Worm (Caenorhabditis elegans) whole organism, L2 larva: ENCODE measurements around the gene coq-8.
A peak's percentile ranks its signal among the peaks of the same experiment; 100 is the strongest.

Source experiments
- C34F6.9 ChIP-seq: fragments of 150-350 bp; optimal IDR thresholded peaks from 2 replicates; lab custom pipeline; 2014; ENCODE audit warnings: missing biosample characterization, missing genetic modification characterization
- F13H6.1 ChIP-seq: sonication (generic microtip); optimal IDR thresholded peaks from 2 replicates; lab custom pipeline; 2016; ENCODE audit warnings: missing genetic modification characterization, missing compliant biosample characterization
- R02D3.7 ChIP-seq: fragments of 150-350 bp; optimal IDR thresholded peaks from 2 replicates; lab custom pipeline; 2014; ENCODE audit warnings: missing biosample characterization, missing genetic modification characterization
- Y55F3AM.14 ChIP-seq: fragments of 200-800 bp; sonication (Bioruptor generic); optimal IDR thresholded peaks from 2 replicates; lab custom pipeline; 2018; ENCODE audit warnings: mild to moderate bottlenecking, missing genetic modification characterization, missing compliant biosample characterization
- ama-1 ChIP-seq: fragments of 150-350 bp; optimal IDR thresholded peaks from 2 replicates; lab custom pipeline; 2018; ENCODE audit warnings: inconsistent platforms
- blmp-1 ChIP-seq: sonication (generic microtip); optimal IDR thresholded peaks from 2 replicates; lab custom pipeline; 2017; ENCODE audit warnings: missing genetic modification characterization, mild to moderate bottlenecking, missing compliant biosample characterization, antibody characterized with exemption, moderate library complexity; ENCODE audit not compliant: insufficient read depth
- crh-2 ChIP-seq: sonication (generic microtip); optimal IDR thresholded peaks from 2 replicates; lab custom pipeline; 2017; ENCODE audit warnings: missing biosample characterization, missing genetic modification characterization
- fos-1 ChIP-seq: fragments of 150-350 bp; optimal IDR thresholded peaks from 2 replicates; lab custom pipeline; 2014; ENCODE audit warnings: missing biosample characterization, missing genetic modification characterization
- gmeb-1 ChIP-seq: fragments of 150-350 bp; optimal IDR thresholded peaks from 2 replicates; lab custom pipeline; 2014; ENCODE audit warnings: missing biosample characterization, missing genetic modification characterization
- lin-11 ChIP-seq: fragments of 150-350 bp; sonication (generic microtip); optimal IDR thresholded peaks from 2 replicates; lab custom pipeline; 2014; ENCODE audit warnings: missing biosample characterization, missing genetic modification characterization, inconsistent platforms, mixed read lengths
- lsy-2 ChIP-seq, 2 experiments: fragments of 150-350 bp in 1 of 2; sonication (generic microtip) in 1 of 2; optimal IDR thresholded peaks; 2 replicates each; lab custom pipeline; 2014 to 2017; ENCODE audit warnings: missing biosample characterization in 2 of 2, missing genetic modification characterization in 2 of 2
- mab-5 ChIP-seq: fragments of 150-350 bp; optimal IDR thresholded peaks from 2 replicates; lab custom pipeline; 2014; ENCODE audit warnings: missing biosample characterization, missing genetic modification characterization
- mbf-1 ChIP-seq: sonication (generic microtip); optimal IDR thresholded peaks from 2 replicates; lab custom pipeline; 2017; ENCODE audit warnings: missing biosample characterization, missing genetic modification characterization
- mdl-1 ChIP-seq, 2 experiments: fragments of 150-350 bp in 1 of 2; sonication (generic microtip) in 1 of 2; optimal IDR thresholded peaks; 2 replicates each; lab custom pipeline; 2017; ENCODE audit warnings: missing biosample characterization in 2 of 2, missing genetic modification characterization in 2 of 2
- nhr-11 ChIP-seq: fragments of 150-350 bp; optimal IDR thresholded peaks from 2 replicates; lab custom pipeline; 2014; ENCODE audit warnings: missing biosample characterization, missing genetic modification characterization
- nhr-129 ChIP-seq: fragments of 150-350 bp; optimal IDR thresholded peaks from 2 replicates; lab custom pipeline; 2014; ENCODE audit warnings: missing biosample characterization, missing genetic modification characterization
- nhr-237 ChIP-seq: fragments of 150-350 bp; optimal IDR thresholded peaks from 2 replicates; lab custom pipeline; 2014; ENCODE audit warnings: missing biosample characterization, missing genetic modification characterization
- peb-1 ChIP-seq: fragments of 150-350 bp; optimal IDR thresholded peaks from 2 replicates; lab custom pipeline; 2014; ENCODE audit warnings: missing biosample characterization, missing genetic modification characterization
- sem-4 ChIP-seq: fragments of 150-350 bp; optimal IDR thresholded peaks from 2 replicates; lab custom pipeline; 2014; ENCODE audit warnings: missing biosample characterization, missing genetic modification reagents, missing genetic modification characterization
- skn-1 ChIP-seq: sonication (generic microtip); optimal IDR thresholded peaks from 2 replicates; lab custom pipeline; 2017; ENCODE audit warnings: missing biosample characterization, missing genetic modification characterization
- sma-3 ChIP-seq: sonication (generic microtip); optimal IDR thresholded peaks from 2 replicates; lab custom pipeline; 2016; ENCODE audit warnings: missing genetic modification reagents, missing genetic modification characterization, missing compliant biosample characterization
- sma-9 ChIP-seq, 2 experiments: fragments of 150-350 bp in 1 of 2; sonication (generic microtip) in 1 of 2; optimal IDR thresholded peaks; 2 replicates each; lab custom pipeline; 2014 to 2016; ENCODE audit warnings: missing genetic modification characterization in 2 of 2, mild to moderate bottlenecking in 1 of 2, missing biosample characterization in 1 of 2, missing compliant biosample characterization in 1 of 2, missing genetic modification reagents in 1 of 2, moderate library complexity in 1 of 2
- snpc-4 ChIP-seq: fragments of 150-350 bp; optimal IDR thresholded peaks from 2 replicates; lab custom pipeline; 2014; ENCODE audit warnings: missing biosample characterization, missing genetic modification characterization
- unc-55 ChIP-seq: fragments of 150-350 bp; sonication (generic microtip); optimal IDR thresholded peaks from 3 replicates; lab custom pipeline; 2014; ENCODE audit warnings: missing biosample characterization, missing genetic modification reagents, missing genetic modification characterization
- unc-62 ChIP-seq: fragments of 150-350 bp; optimal IDR thresholded peaks from 2 replicates; lab custom pipeline; 2014; ENCODE audit warnings: missing biosample characterization, missing genetic modification reagents, missing genetic modification characterization
- ztf-1 ChIP-seq: fragments of 200-800 bp; sonication (Bioruptor generic); conservative IDR thresholded peaks from 2 replicates; pipeline ENCODE4 v1.3.6; 2022; ENCODE audit warnings: missing genetic modification characterization, missing compliant biosample characterization
- ztf-11 ChIP-seq: sonication (generic microtip); optimal IDR thresholded peaks from 2 replicates; lab custom pipeline; 2017; ENCODE audit warnings: missing biosample characterization, missing genetic modification characterization
- ztf-4 ChIP-seq: fragments of 150-350 bp; optimal IDR thresholded peaks from 2 replicates; lab custom pipeline; 2014; ENCODE audit warnings: missing biosample characterization, missing genetic modification characterization

coq-8 gene

ce11 chrIII:4875663-4876062, 12.4 kb downstream of the coq-8 start:
- TF ChIP-seq C34F6.9 (peak; percentile 49), nhr-129 (peak; percentile 50), sma-9 (GFP tag; optimal IDR thresholded peaks at IDR 0.05; lab: Kevin White, UChicago) (peak; percentile 9), sma-9 (tag; optimal IDR thresholded peaks at IDR 0.05; lab: Kevin White, UChicago) (no peak), lin-11 (tag; lab: Kevin White, UChicago) (peak; percentile 4), lsy-2 (tag; optimal IDR thresholded peaks at IDR 0.05; lab: Kevin White, UChicago) (no peak), ama-1 (no peak), mbf-1 (tag; lab: Kevin White, UChicago) (no peak), mdl-1 (tag; optimal IDR thresholded peaks at IDR 0.05; lab: Kevin White, UChicago) (no peak), crh-2 (tag; lab: Kevin White, UChicago) (no peak), snpc-4 (tag; lab: Kevin White, UChicago) (no peak)

- TF ChIP-seq mab-5 (tag; lab: Kevin White, UChicago) (peak; percentile 15), ztf-4 (no peak), lsy-2 (tag; optimal IDR thresholded peaks at IDR 0.05; lab: Kevin White, UChicago) (peak in 1 of 2 experiments; percentile 70), ztf-11 (no peak), gmeb-1 (tag; lab: Kevin White, UChicago) (peak; percentile 88), nhr-129 (peak; percentile 54), peb-1 (tag; lab: Kevin White, UChicago) (no peak), C34F6.9 (peak; percentile 66), sma-3 (GFP tag; lab: Kevin White, UChicago) (peak; percentile 13), unc-55 (GFP tag; lab: Kevin White, UChicago) (peak; percentile 71), skn-1 (tag; lab: Kevin White, UChicago) (no peak), F13H6.1 (tag; lab: Kevin White, UChicago) (peak; percentile 1), crh-2 (tag; lab: Kevin White, UChicago) (peak; percentile 15), fos-1 (tag; lab: Kevin White, UChicago) (peak; percentile 68)
Observed at ce11 chrIII:4878281-4878680, 15.1 kb downstream of the coq-8 start, which contains the start of the genes tost-1 and arx-6. tost-1 (minus strand) TSS chrIII:4878311. arx-6 (plus strand) TSS chrIII:4878658.

ce11 chrIII:4879445-4879844, 16.2 kb downstream of the coq-8 start, which contains the start of gene C35D10.1:
C35D10.1 (plus strand) TSS chrIII:4879745.
- no peak for TF ChIP-seq nhr-237 (tag; lab: Kevin White, UChicago)
- no peak for TF ChIP-seq sma-9 (GFP tag; optimal IDR thresholded peaks at IDR 0.05; lab: Kevin White, UChicago)
- no peak for TF ChIP-seq sma-9 (tag; optimal IDR thresholded peaks at IDR 0.05; lab: Kevin White, UChicago)
- TF ChIP-seq lin-11 (tag; lab: Kevin White, UChicago): no peak
- TF ChIP-seq F13H6.1 (tag; lab: Kevin White, UChicago): no peak
- TF ChIP-seq unc-62 (GFP tag; lab: Kevin White, UChicago): no peak
- no peak for TF ChIP-seq mbf-1 (tag; lab: Kevin White, UChicago)
- TF ChIP-seq unc-55 (GFP tag; lab: Kevin White, UChicago): no peak
- TF ChIP-seq Y55F3AM.14: no peak
- TF ChIP-seq ama-1: no peak
- no peak for TF ChIP-seq blmp-1
- TF ChIP-seq sem-4 (tag; lab: Kevin White, UChicago): no peak
- TF ChIP-seq R02D3.7 (tag; lab: Kevin White, UChicago): no peak
- no peak for TF ChIP-seq nhr-11 (tag; lab: Kevin White, UChicago)
- TF ChIP-seq ztf-1 (GFP tag; lab: Robert Waterston, UW): no peak
- TF ChIP-seq skn-1 (tag; lab: Kevin White, UChicago): no peak
- TF ChIP-seq, all 48 proteins: peak for 0

ce11 chrIII:4881955-4882354, 18.7 kb downstream of the coq-8 start:
- TF ChIP-seq sem-4 (tag; lab: Kevin White, UChicago): no peak
- peak; percentile 24 for TF ChIP-seq fos-1 (tag; lab: Kevin White, UChicago)
- TF ChIP-seq, all 48 proteins: peak for 1

- TF ChIP-seq fos-1 (tag; lab: Kevin White, UChicago): peak; percentile 77
- TF ChIP-seq lsy-2 (tag; optimal IDR thresholded peaks at IDR 0.05; lab: Kevin White, UChicago): no peak
Observed at ce11 chrIII:4883429-4883828, 20.2 kb downstream of the coq-8 start, which contains the start of gene clec-5. clec-5 (minus strand) TSS chrIII:4883606.

- TF ChIP-seq F13H6.1 (tag; lab: Kevin White, UChicago): no peak
- no peak for TF ChIP-seq nhr-237 (tag; lab: Kevin White, UChicago)
- TF ChIP-seq sma-9 (GFP tag; optimal IDR thresholded peaks at IDR 0.05; lab: Kevin White, UChicago): no peak
- TF ChIP-seq sma-9 (tag; optimal IDR thresholded peaks at IDR 0.05; lab: Kevin White, UChicago): no peak
- TF ChIP-seq fos-1 (tag; lab: Kevin White, UChicago): peak; percentile 84
Observed at ce11 chrIII:4887291-4887690, 24.1 kb downstream of the coq-8 start, which contains the start of gene clec-6. clec-6 (minus strand) TSS chrIII:4887444.
